3 fruit fly cellular contexts compared by ENCODE assay signal in the genomic region with DNA sequence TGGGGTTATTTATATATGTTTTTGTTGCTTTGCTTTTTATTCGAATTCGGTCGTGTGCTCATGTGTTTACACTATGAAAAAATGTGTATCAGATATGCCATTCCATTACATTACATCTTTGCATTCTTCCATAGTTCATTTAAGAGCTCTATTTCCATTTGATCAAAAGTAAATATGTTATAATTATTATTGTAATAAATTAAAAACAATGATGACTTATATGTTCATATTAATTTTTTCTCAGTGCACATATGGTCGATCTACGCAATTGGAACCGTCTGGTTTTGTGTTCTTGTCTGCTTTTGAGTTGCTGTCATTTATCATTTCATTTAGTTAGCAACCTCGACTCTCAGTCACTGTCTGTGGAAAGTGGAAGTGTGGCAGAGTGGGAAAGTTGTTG.
A peak's percentile ranks its signal among the peaks of the same experiment; 100 is the strongest.
TF ChIP-seq lines count a peak whose summit lies in the region.

No protein-coding gene starts in this region.

TF ChIP-seq in whole organism, embryonic, 481 proteins besides CTCF, POLR2A, EP300 and RAD21 (continued from another document and continues in another):
- TF ChIP-seq sim (GFP tag; IDR thresholded peaks at IDR 0.05; lab: Robert Waterston, UW): peak; percentile 95
- peak; percentile 77 for TF ChIP-seq CG43689 (GFP tag; IDR thresholded peaks at IDR 0.05; lab: Robert Waterston, UW)
- no peak for TF ChIP-seq Antp (GFP tag; optimal IDR thresholded peaks at IDR 0.05; lab: Kevin White, UChicago)
- TF ChIP-seq H15 (GFP tag; IDR thresholded peaks at IDR 0.05; lab: Robert Waterston, UW): peak; percentile 91
- TF ChIP-seq Dfd (GFP tag; optimal IDR thresholded peaks at IDR 0.05; lab: Kevin White, UChicago): no peak
- TF ChIP-seq CG10147 (GFP tag; optimal IDR thresholded peaks at IDR 0.05; lab: Kevin White, UChicago): no peak
- TF ChIP-seq CG2712 (tag; optimal IDR thresholded peaks at IDR 0.05; lab: Kevin White, UChicago): peak; percentile 97
- no peak for TF ChIP-seq zen2 (GFP tag; IDR thresholded peaks at IDR 0.05; lab: Robert Waterston, UW; ENCODE audit: partially characterized antibody)
- no peak for TF ChIP-seq CG42726 (GFP tag; IDR thresholded peaks at IDR 0.05; lab: Robert Waterston, UW; ENCODE audit: partially characterized antibody)
- peak; percentile 63 for TF ChIP-seq CG31388 (GFP tag; optimal IDR thresholded peaks at IDR 0.05; lab: Kevin White, UChicago)
- peak; percentile 88 for TF ChIP-seq ATbp (GFP tag; optimal IDR thresholded peaks at IDR 0.05; lab: Kevin White, UChicago)
- peak; percentile 73 for TF ChIP-seq CG4360 (GFP tag; IDR thresholded peaks at IDR 0.05; lab: Robert Waterston, UW)
- peak; percentile 25 for TF ChIP-seq Ets97D (GFP tag; optimal IDR thresholded peaks at IDR 0.05; lab: Kevin White, UChicago)
- TF ChIP-seq CG11247 (GFP tag; IDR thresholded peaks at IDR 0.05; lab: Robert Waterston, UW): peak; percentile 87
- no peak for TF ChIP-seq HmgD (GFP tag; optimal IDR thresholded peaks at IDR 0.05; lab: Kevin White, UChicago)
- TF ChIP-seq D19A (tag; optimal IDR thresholded peaks at IDR 0.05; lab: Kevin White, UChicago): peak; percentile 95
- peak; percentile 88 for TF ChIP-seq ttk (GFP tag; IDR thresholded peaks at IDR 0.05; lab: Robert Waterston, UW)
- peak; percentile 85 for TF ChIP-seq ssp (GFP tag; IDR thresholded peaks at IDR 0.05; lab: Robert Waterston, UW)
- peak; percentile 82 for TF ChIP-seq CG7357 (GFP tag; IDR thresholded peaks at IDR 0.05; lab: Robert Waterston, UW)
- TF ChIP-seq Gsc (GFP tag; IDR thresholded peaks at IDR 0.05; lab: Robert Waterston, UW): no peak
- peak; percentile 83 for TF ChIP-seq fd64A (GFP tag; optimal IDR thresholded peaks at IDR 0.05; lab: Kevin White, UChicago)
- TF ChIP-seq CG3838 (GFP tag; optimal IDR thresholded peaks at IDR 0.05; lab: Kevin White, UChicago): peak; percentile 48
- peak; percentile 92 for TF ChIP-seq CG32532 (GFP tag; IDR thresholded peaks at IDR 0.05; lab: Robert Waterston, UW)
- TF ChIP-seq CG12942 (GFP tag; optimal IDR thresholded peaks at IDR 0.05; lab: Kevin White, UChicago): peak; percentile 77
- TF ChIP-seq CG34422 (GFP tag; IDR thresholded peaks at IDR 0.05; lab: Robert Waterston, UW): peak; percentile 90; the same call in 2 of the 3 replicates
- TF ChIP-seq chn (GFP tag; optimal IDR thresholded peaks at IDR 0.05; lab: Kevin White, UChicago): peak; percentile 66
- peak; percentile 92; the same call in 1 of the 2 replicates for TF ChIP-seq CG32772 (GFP tag; IDR thresholded peaks at IDR 0.05; lab: Robert Waterston, UW)
- TF ChIP-seq CG34224 (GFP tag; IDR thresholded peaks at IDR 0.05; lab: Robert Waterston, UW; ENCODE audit: partially characterized antibody): no peak
- no peak; the same call in 1 of the 2 replicates for TF ChIP-seq CG5953 (GFP tag; IDR thresholded peaks at IDR 0.05; lab: Robert Waterston, UW)
- TF ChIP-seq Sry-δ (GFP tag; optimal IDR thresholded peaks at IDR 0.05; lab: Kevin White, UChicago): no peak
- no peak for TF ChIP-seq vfl (GFP tag; optimal IDR thresholded peaks at IDR 0.05; lab: Kevin White, UChicago)
- TF ChIP-seq ac (GFP tag; optimal IDR thresholded peaks at IDR 0.05; lab: Kevin White, UChicago): peak; percentile 60
- TF ChIP-seq CG10431 (GFP tag; optimal IDR thresholded peaks at IDR 0.05; lab: Kevin White, UChicago): peak; percentile 88
- no peak for TF ChIP-seq aop (GFP tag; IDR thresholded peaks at IDR 0.05; lab: Robert Waterston, UW)
- peak; percentile 81 for TF ChIP-seq CG18619 (GFP tag; optimal IDR thresholded peaks at IDR 0.05; lab: Kevin White, UChicago)
- no peak for TF ChIP-seq CG13287 (GFP tag; IDR thresholded peaks at IDR 0.05; lab: Robert Waterston, UW; ENCODE audit: partially characterized antibody)
- 0 out of 3 replicates have a peak, but pooled peaks have one; percentile 34 for TF ChIP-seq Optix (GFP tag; IDR thresholded peaks at IDR 0.05; lab: Robert Waterston, UW)
- TF ChIP-seq Tbp (GFP tag; optimal IDR thresholded peaks at IDR 0.05; lab: Kevin White, UChicago): no peak
- TF ChIP-seq Poxn (GFP tag; IDR thresholded peaks at IDR 0.05; lab: Robert Waterston, UW): 0 out of 2 replicates have a peak, but pooled peaks have one; percentile 37
- no peak for TF ChIP-seq sc (optimal IDR thresholded peaks at IDR 0.05; lab: Kevin White, UChicago)
- TF ChIP-seq sc (GFP tag; optimal IDR thresholded peaks at IDR 0.05; lab: Kevin White, UChicago): peak; percentile 88

TF ChIP-seq in whole organism, prepupa, 60 proteins besides CTCF, POLR2A, EP300 and RAD21 (continued from another document):
- TF ChIP-seq CG11762 (GFP tag; optimal IDR thresholded peaks at IDR 0.05; lab: Kevin White, UChicago; ENCODE audit: insufficient read depth) (peak; percentile 56), CG11902 (GFP tag; optimal IDR thresholded peaks at IDR 0.05; lab: Kevin White, UChicago) (peak; percentile 73), pdm3 (GFP tag; optimal IDR thresholded peaks at IDR 0.05; lab: Kevin White, UChicago) (peak; percentile 69), acj6 (GFP tag; optimal IDR thresholded peaks at IDR 0.05; lab: Kevin White, UChicago) (peak; percentile 88), ss (GFP tag; optimal IDR thresholded peaks at IDR 0.05; lab: Kevin White, UChicago) (peak; percentile 90 to 95), CG16779 (tag; optimal IDR thresholded peaks at IDR 0.05; lab: Kevin White, UChicago) (no peak), Gug (GFP tag; IDR thresholded peaks at IDR 0.05; lab: Robert Waterston, UW) (peak; percentile 69), CG8119 (GFP tag; IDR thresholded peaks at IDR 0.05; lab: Robert Waterston, UW) (peak; percentile 78), CG6808 (GFP tag; optimal IDR thresholded peaks at IDR 0.05; lab: Kevin White, UChicago) (peak; percentile 89), CG6792 (GFP tag; optimal IDR thresholded peaks at IDR 0.05; lab: Kevin White, UChicago) (peak; percentile 85), Ets21C (GFP tag; optimal IDR thresholded peaks at IDR 0.05; lab: Kevin White, UChicago) (no peak), Hr4 (GFP tag; optimal IDR thresholded peaks at IDR 0.05; lab: Kevin White, UChicago) (peak; percentile 51), lz (GFP tag; optimal IDR thresholded peaks at IDR 0.05; lab: Kevin White, UChicago) (peak; percentile 41), CG6276 (GFP tag; optimal IDR thresholded peaks at IDR 0.05; lab: Kevin White, UChicago) (peak; percentile 32), Sox102F (GFP tag; optimal IDR thresholded peaks at IDR 0.05; lab: Kevin White, UChicago) (peak; percentile 73), Eip75B (GFP tag; optimal IDR thresholded peaks at IDR 0.05; lab: Kevin White, UChicago) (peak; percentile 80), fkh (GFP tag; optimal IDR thresholded peaks at IDR 0.05; lab: Kevin White, UChicago) (no peak), Eip93F (GFP tag; optimal IDR thresholded peaks at IDR 0.05; lab: Kevin White, UChicago) (peak; percentile 32), Sox15 (GFP tag; optimal IDR thresholded peaks at IDR 0.05; lab: Kevin White, UChicago) (peak; percentile 72), CG11294 (GFP tag; IDR thresholded peaks at IDR 0.05; lab: Robert Waterston, UW) (peak; percentile 62), Hr39 (GFP tag; optimal IDR thresholded peaks at IDR 0.05; lab: Kevin White, UChicago) (peak; percentile 49), vri (GFP tag; optimal IDR thresholded peaks at IDR 0.05; lab: Kevin White, UChicago) (peak; percentile 44), Hr38 (GFP tag; optimal IDR thresholded peaks at IDR 0.05; lab: Kevin White, UChicago) (no peak), Sox14 (GFP tag; optimal IDR thresholded peaks at IDR 0.05; lab: Kevin White, UChicago) (peak; percentile 57), OdsH (GFP tag; optimal IDR thresholded peaks at IDR 0.05; lab: Kevin White, UChicago) (peak; percentile 86), CG3919 (GFP tag; optimal IDR thresholded peaks at IDR 0.05; lab: Kevin White, UChicago) (peak; percentile 91), CG3032 (tag; optimal IDR thresholded peaks at IDR 0.05; lab: Kevin White, UChicago) (peak; percentile 91), achi (GFP tag; optimal IDR thresholded peaks at IDR 0.05; lab: Kevin White, UChicago) (peak; percentile 84), esn (GFP tag; optimal IDR thresholded peaks at IDR 0.05; lab: Kevin White, UChicago) (peak; percentile 83), CG6854 (GFP tag; optimal IDR thresholded peaks at IDR 0.05; lab: Kevin White, UChicago) (peak; percentile 48), Ets96B (tag; optimal IDR thresholded peaks at IDR 0.05; lab: Kevin White, UChicago) (peak; percentile 92), eg (GFP tag; IDR thresholded peaks at IDR 0.05; lab: Robert Waterston, UW) (peak; percentile 85), fd59A (GFP tag; optimal IDR thresholded peaks at IDR 0.05; lab: Kevin White, UChicago) (peak; percentile 81), CG31627 (GFP tag; optimal IDR thresholded peaks at IDR 0.05; lab: Kevin White, UChicago) (peak; percentile 42), svp (GFP tag; lab: Kevin White, UChicago) (peak; percentile 89), CG8632 (GFP tag; optimal IDR thresholded peaks at IDR 0.05; lab: Kevin White, UChicago) (peak; percentile 87), CG7368 (GFP tag; optimal IDR thresholded peaks at IDR 0.05; lab: Kevin White, UChicago) (peak; percentile 82), spab (GFP tag; optimal IDR thresholded peaks at IDR 0.05; lab: Kevin White, UChicago) (peak; percentile 83), CG10631 (GFP tag; optimal IDR thresholded peaks at IDR 0.05; lab: Kevin White, UChicago) (peak; percentile 86), Lpt (GFP tag; optimal IDR thresholded peaks at IDR 0.05; lab: Kevin White, UChicago) (peak; percentile 55), CG1621 (tag; optimal IDR thresholded peaks at IDR 0.05; lab: Kevin White, UChicago) (peak; percentile 83)

TF ChIP-seq in whole organism, wandering third instar larva, 38 proteins besides CTCF, POLR2A, EP300 and RAD21 (continued from another document):
- TF ChIP-seq CG32264 (GFP tag; optimal IDR thresholded peaks at IDR 0.05; lab: Kevin White, UChicago) (no peak), Hnf4 (GFP tag; optimal IDR thresholded peaks at IDR 0.05; lab: Kevin White, UChicago) (peak; percentile 72), Sp1 (GFP tag; optimal IDR thresholded peaks at IDR 0.05; lab: Kevin White, UChicago) (peak; percentile 75), psq (GFP tag; optimal IDR thresholded peaks at IDR 0.05; lab: Kevin White, UChicago) (peak; percentile 76), br (GFP tag; optimal IDR thresholded peaks at IDR 0.05; lab: Kevin White, UChicago) (peak; percentile 25), ey (GFP tag; optimal IDR thresholded peaks at IDR 0.05; lab: Kevin White, UChicago) (peak; percentile 45), OdsH (GFP tag; optimal IDR thresholded peaks at IDR 0.05; lab: Kevin White, UChicago) (peak; percentile 80), foxo (GFP tag; optimal IDR thresholded peaks at IDR 0.05; lab: Kevin White, UChicago) (peak in 1 of 2 experiments; percentile 80), Hr83 (GFP tag; optimal IDR thresholded peaks at IDR 0.05; lab: Kevin White, UChicago; ENCODE audit: poor library complexity, severe bottlenecking) (no peak), usp (GFP tag; optimal IDR thresholded peaks at IDR 0.05; lab: Kevin White, UChicago) (no peak), dl (GFP tag; optimal IDR thresholded peaks at IDR 0.05; lab: Kevin White, UChicago; ENCODE audit: insufficient read depth in 1 of 2, partially characterized antibody in 2 of 2) (no peak), rgr (GFP tag; optimal IDR thresholded peaks at IDR 0.05; lab: Kevin White, UChicago) (peak; percentile 76), tai (GFP tag; optimal IDR thresholded peaks at IDR 0.05; lab: Kevin White, UChicago) (no peak), HLH106 (tag; optimal IDR thresholded peaks at IDR 0.05; lab: Kevin White, UChicago) (peak; percentile 78), lola (GFP tag; optimal IDR thresholded peaks at IDR 0.05; lab: Kevin White, UChicago) (no peak), brk (GFP tag; optimal IDR thresholded peaks at IDR 0.05; lab: Kevin White, UChicago) (peak; percentile 50)
